Fruit fly (Drosophila melanogaster): ENCODE measurements around the gene CG9519.

CG9519 gene

DNA sequence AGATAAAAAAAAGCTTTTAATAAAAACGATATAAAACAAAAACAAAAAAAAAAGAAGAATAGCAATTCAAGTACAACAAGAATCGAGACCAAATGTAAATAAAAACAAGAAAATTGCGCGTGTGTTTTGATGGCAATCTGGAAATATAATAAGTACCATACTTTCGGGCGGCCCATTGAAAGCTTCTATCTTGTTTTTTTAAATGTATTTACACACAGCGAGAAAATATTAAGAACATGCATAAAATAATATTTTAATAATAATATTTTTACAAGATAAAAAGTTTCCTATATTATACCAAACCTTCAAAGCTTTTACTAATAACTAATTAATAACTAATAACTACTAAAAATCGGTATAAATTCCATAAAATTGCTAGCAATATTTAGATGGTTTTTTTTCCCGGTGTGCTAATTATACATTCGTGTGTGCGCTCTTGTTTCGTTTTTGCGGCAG, 15.7 kb downstream of the CG9519 start (continued):
- TF ChIP-seq pan (optimal IDR thresholded peaks at IDR 0.05) (no peak), pan (GFP tag; optimal IDR thresholded peaks at IDR 0.05 in 1 of 2, IDR thresholded peaks at IDR 0.05 in 1 of 2) (peak in 1 of 2 experiments; percentile 58), grau (tag; optimal IDR thresholded peaks at IDR 0.05) (peak; percentile 68), CG31388 (GFP tag; optimal IDR thresholded peaks at IDR 0.05) (no peak), Xrp1 (GFP tag; IDR thresholded peaks at IDR 0.05) (peak; percentile 62; the same call in 1 of the 2 replicates), Xbp1 (GFP tag; optimal IDR thresholded peaks at IDR 0.05) (peak; percentile 24), CG10979 (tag; optimal IDR thresholded peaks at IDR 0.05) (peak; percentile 56), CG17359 (tag; optimal IDR thresholded peaks at IDR 0.05) (peak; percentile 41), CG17829 (tag; optimal IDR thresholded peaks at IDR 0.05) (peak; percentile 42), trem (tag; optimal IDR thresholded peaks at IDR 0.05) (peak; percentile 30)

- peak; percentile 23 for TF ChIP-seq CrebB (tag; optimal IDR thresholded peaks at IDR 0.05)
- peak; percentile 50 for TF ChIP-seq grau (tag; optimal IDR thresholded peaks at IDR 0.05)
- no peak for TF ChIP-seq psq (GFP tag; optimal IDR thresholded peaks at IDR 0.05)
- no peak for TF ChIP-seq ap (GFP tag; IDR thresholded peaks at IDR 0.05)
- TF ChIP-seq odd (GFP tag; optimal IDR thresholded peaks at IDR 0.05), result no peak
- no peak for TF ChIP-seq knrl (GFP tag; IDR thresholded peaks at IDR 0.05; ENCODE audit: partially characterized antibody)
- no peak for TF ChIP-seq Ets97D (GFP tag; optimal IDR thresholded peaks at IDR 0.05)
- peak; percentile 26 for TF ChIP-seq CG13775 (GFP tag; optimal IDR thresholded peaks at IDR 0.05)
- no peak for TF ChIP-seq pnt (GFP tag; optimal IDR thresholded peaks at IDR 0.05)
- TF ChIP-seq gt (GFP tag; IDR thresholded peaks at IDR 0.05), result no peak
- TF ChIP-seq CG2120 (GFP tag; optimal IDR thresholded peaks at IDR 0.05), result peak; percentile 81
- no peak for TF ChIP-seq repo (GFP tag; optimal IDR thresholded peaks at IDR 0.05)
- TF ChIP-seq CG11695 (GFP tag; IDR thresholded peaks at IDR 0.05), result peak; percentile 52; the same call in 1 of the 3 replicates
- peak; percentile 36 for TF ChIP-seq Oli (tag; optimal IDR thresholded peaks at IDR 0.05)
- TF ChIP-seq CG8944 (GFP tag; optimal IDR thresholded peaks at IDR 0.05), result peak; percentile 49
- TF ChIP-seq CG2712 (tag; optimal IDR thresholded peaks at IDR 0.05), result peak; percentile 39
- peak; percentile 53 for TF ChIP-seq Drgx (GFP tag; IDR thresholded peaks at IDR 0.05)
- TF ChIP-seq sqz (GFP tag; optimal IDR thresholded peaks at IDR 0.05), result no peak
- no peak for TF ChIP-seq chn (GFP tag; optimal IDR thresholded peaks at IDR 0.05)
- no peak for TF ChIP-seq cas (GFP tag; IDR thresholded peaks at IDR 0.05)
- TF ChIP-seq Hmx (GFP tag; optimal IDR thresholded peaks at IDR 0.05), result no peak
- TF ChIP-seq crol (GFP tag; IDR thresholded peaks at IDR 0.05), result peak; percentile 89
- TF ChIP-seq ATbp (GFP tag; optimal IDR thresholded peaks at IDR 0.05), result peak; percentile 37
- no peak for TF ChIP-seq ro (GFP tag; IDR thresholded peaks at IDR 0.05)
- no peak for TF ChIP-seq CG9437 (GFP tag; optimal IDR thresholded peaks at IDR 0.05)
- peak; percentile 89 for TF ChIP-seq cg (GFP tag; optimal IDR thresholded peaks at IDR 0.05)
- no peak for TF ChIP-seq bigmax (GFP tag; optimal IDR thresholded peaks at IDR 0.05)
- no peak for TF ChIP-seq CG6272 (GFP tag; IDR thresholded peaks at IDR 0.05)
- TF ChIP-seq nom (GFP tag; optimal IDR thresholded peaks at IDR 0.05), result no peak
- no peak for TF ChIP-seq Hey (tag; optimal IDR thresholded peaks at IDR 0.05)
- peak; percentile 36; the same call in 1 of the 3 replicates for TF ChIP-seq CG14050 (GFP tag; IDR thresholded peaks at IDR 0.05)
- TF ChIP-seq CkIIα-i1 (GFP tag; IDR thresholded peaks at IDR 0.05), result no peak
- TF ChIP-seq caup (GFP tag; optimal IDR thresholded peaks at IDR 0.05; ENCODE audit: severe bottlenecking), result peak; percentile 44
- peak; percentile 28 for TF ChIP-seq jumu (GFP tag; optimal IDR thresholded peaks at IDR 0.05)
- TF ChIP-seq Jarid2 (GFP tag; optimal IDR thresholded peaks at IDR 0.05), result peak; percentile 30
- peak; percentile 6 for TF ChIP-seq pzg (GFP tag; optimal IDR thresholded peaks at IDR 0.05)
- no peak for TF ChIP-seq CG5180 (GFP tag; optimal IDR thresholded peaks at IDR 0.05)
- no peak for TF ChIP-seq dm (GFP tag; optimal IDR thresholded peaks at IDR 0.05)
- peak; percentile 15 for TF ChIP-seq Hand (GFP tag; optimal IDR thresholded peaks at IDR 0.05)
- peak; percentile 15; the same call in 1 of the 3 replicates for TF ChIP-seq ase (GFP tag; IDR thresholded peaks at IDR 0.05)
These were observed 16.3 kb downstream of the CG9519 start for dm6 chrX:14839739-14840347.

All from whole organism, embryonic.